Worm (Caenorhabditis elegans): ENCODE measurements around the gene K07H8.5.

- TF ChIP-seq madf-10 (tag; optimal IDR thresholded peaks at IDR 0.05) (no peak), chd-7 (tag; optimal IDR thresholded peaks at IDR 0.05) (no peak), sea-2 (GFP tag; IDR thresholded peaks at IDR 0.05) (no peak), madf-8 (GFP tag; conservative IDR thresholded peaks at IDR 0.05) (no peak), tbx-9 (tag; optimal IDR thresholded peaks at IDR 0.05; ENCODE audit: borderline replicate concordance) (no peak), rpc-1 (optimal IDR thresholded peaks at IDR 0.05) (no peak), rpc-1 (tag; optimal IDR thresholded peaks at IDR 0.05) (no peak), egl-18 (GFP tag; IDR thresholded peaks at IDR 0.05) (no peak), ztf-26 (tag; optimal IDR thresholded peaks at IDR 0.05) (no peak), mes-4 (tag; optimal IDR thresholded peaks at IDR 0.05) (no peak)
These were observed 29.1 kb downstream of the K07H8.5 start, which contains the start of gene nprl-3 for ce11 chrIV:8297192-8297591.

Data from whole organism, young adult.